Worm (Caenorhabditis elegans): ENCODE results near the gene Y38H6C.25.

The Y38H6C.25 gene

ce11 chrV:20544610-20545009 is 25.6 kb downstream of the Y38H6C.25 start:
- TF ChIP-seq med-1 (GFP tag; optimal IDR thresholded peaks at IDR 0.05; ENCODE audit: insufficient read depth) (no peak), ztf-23 (GFP tag; IDR thresholded peaks at IDR 0.05) (no peak), ztf-29 (GFP tag; IDR thresholded peaks at IDR 0.05) (no peak), cog-1 (tag; optimal IDR thresholded peaks at IDR 0.05) (no peak), flt-1 (GFP tag; IDR thresholded peaks at IDR 0.05) (no peak), ref-1 (GFP tag; conservative IDR thresholded peaks at IDR 0.05) (no peak), T22C8.4 (GFP tag; IDR thresholded peaks at IDR 0.05) (no peak), klf-2 (GFP tag; conservative IDR thresholded peaks at IDR 0.05) (no peak), tab-1 (GFP tag; IDR thresholded peaks at IDR 0.05) (no peak)

DNA sequence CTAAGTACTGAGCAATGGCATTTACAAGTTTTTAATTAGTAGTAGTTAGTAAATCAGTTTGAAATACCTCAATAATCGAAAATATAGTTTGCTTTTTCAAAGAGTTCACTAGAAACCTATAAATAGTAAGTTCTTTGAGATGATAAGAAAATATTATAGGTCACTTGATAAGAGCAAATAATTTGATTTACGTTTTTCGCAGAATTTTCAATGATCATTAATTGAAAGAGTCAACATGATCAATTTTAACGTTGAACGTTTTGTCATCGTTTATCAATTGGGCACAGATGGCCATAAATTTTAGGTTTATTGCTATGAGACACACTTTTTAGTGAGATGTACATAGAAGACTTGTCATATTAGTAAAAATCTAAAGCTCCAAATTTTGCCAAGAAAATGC is 26.7 kb downstream of the Y38H6C.25 start:
- TF ChIP-seq T22C8.4 (GFP tag; IDR thresholded peaks at IDR 0.05), result no peak
- TF ChIP-seq ztf-23 (GFP tag; IDR thresholded peaks at IDR 0.05), result no peak
- TF ChIP-seq klf-2 (GFP tag; conservative IDR thresholded peaks at IDR 0.05), result no peak
- no peak for TF ChIP-seq cog-1 (tag; optimal IDR thresholded peaks at IDR 0.05)
- no peak for TF ChIP-seq ref-1 (GFP tag; conservative IDR thresholded peaks at IDR 0.05)
- no peak for TF ChIP-seq med-1 (GFP tag; optimal IDR thresholded peaks at IDR 0.05; ENCODE audit: insufficient read depth)
- no peak for TF ChIP-seq flt-1 (GFP tag; IDR thresholded peaks at IDR 0.05)
- no peak for TF ChIP-seq ztf-29 (GFP tag; IDR thresholded peaks at IDR 0.05)
- TF ChIP-seq tab-1 (GFP tag; IDR thresholded peaks at IDR 0.05), result no peak

DNA sequence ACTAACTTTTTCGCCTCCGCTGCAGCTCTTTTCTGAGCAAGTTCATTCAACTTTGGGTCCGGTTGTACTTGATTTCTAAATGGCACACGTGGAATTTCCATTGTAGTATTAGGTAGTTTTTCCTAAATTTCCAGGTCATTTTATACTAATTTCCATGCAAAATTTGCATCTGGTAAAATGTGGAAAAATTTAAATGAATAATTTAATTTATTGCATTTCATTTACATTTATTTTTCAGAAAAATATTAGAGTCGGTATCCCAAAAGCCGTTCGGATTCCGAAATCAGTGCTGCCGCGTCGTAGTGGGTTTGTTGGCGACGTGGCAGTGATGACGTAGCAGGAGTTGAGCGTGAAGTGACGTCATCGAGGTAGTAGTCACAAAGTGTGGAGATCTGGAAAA is 28.0 kb downstream of the Y38H6C.25 start, which contains the start of gene Y38H6C.18:
Gene Y38H6C.18, minus strand, starts transcription at position 101 of the 400 bp plus-strand sequence.
- TF ChIP-seq ref-1 (GFP tag; conservative IDR thresholded peaks at IDR 0.05), result no peak
- no peak for TF ChIP-seq ztf-29 (GFP tag; IDR thresholded peaks at IDR 0.05)
- TF ChIP-seq med-1 (GFP tag; optimal IDR thresholded peaks at IDR 0.05; ENCODE audit: insufficient read depth), result no peak
- TF ChIP-seq klf-2 (GFP tag; conservative IDR thresholded peaks at IDR 0.05), result no peak
- TF ChIP-seq T22C8.4 (GFP tag; IDR thresholded peaks at IDR 0.05), result no peak
- no peak for TF ChIP-seq cog-1 (tag; optimal IDR thresholded peaks at IDR 0.05)
- TF ChIP-seq tab-1 (GFP tag; IDR thresholded peaks at IDR 0.05), result no peak
- no peak for TF ChIP-seq flt-1 (GFP tag; IDR thresholded peaks at IDR 0.05)
- TF ChIP-seq ztf-23 (GFP tag; IDR thresholded peaks at IDR 0.05), result no peak

ce11 chrV:20551096-20551495 is 32.1 kb downstream of the Y38H6C.25 start, which contains the start of gene Y38H6C.20:
Gene Y38H6C.20, minus strand, starts transcription at chrV:20551196.
- no peak for TF ChIP-seq ztf-29 (GFP tag; IDR thresholded peaks at IDR 0.05)
- no peak for TF ChIP-seq cog-1 (tag; optimal IDR thresholded peaks at IDR 0.05)
- TF ChIP-seq flt-1 (GFP tag; IDR thresholded peaks at IDR 0.05), result no peak
- no peak for TF ChIP-seq klf-2 (GFP tag; conservative IDR thresholded peaks at IDR 0.05)
- TF ChIP-seq med-1 (GFP tag; optimal IDR thresholded peaks at IDR 0.05; ENCODE audit: insufficient read depth), result no peak
- TF ChIP-seq T22C8.4 (GFP tag; IDR thresholded peaks at IDR 0.05), result no peak
- TF ChIP-seq tab-1 (GFP tag; IDR thresholded peaks at IDR 0.05), result no peak

- TF ChIP-seq ztf-29 (GFP tag; IDR thresholded peaks at IDR 0.05) (no peak), tab-1 (GFP tag; IDR thresholded peaks at IDR 0.05) (no peak), ref-1 (GFP tag; conservative IDR thresholded peaks at IDR 0.05) (no peak), klf-2 (GFP tag; conservative IDR thresholded peaks at IDR 0.05) (no peak), med-1 (GFP tag; optimal IDR thresholded peaks at IDR 0.05; ENCODE audit: insufficient read depth) (no peak), flt-1 (GFP tag; IDR thresholded peaks at IDR 0.05) (no peak), ztf-23 (GFP tag; IDR thresholded peaks at IDR 0.05) (no peak), cog-1 (tag; optimal IDR thresholded peaks at IDR 0.05) (no peak), T22C8.4 (GFP tag; IDR thresholded peaks at IDR 0.05) (no peak)
Measured at ce11 chrV:20552971-20553370, 33.9 kb downstream of the Y38H6C.25 start, which contains the start of gene vmo-1. Gene vmo-1, minus strand, starts transcription at chrV:20553071.

ce11 chrV:20555120-20555519 is 36.1 kb downstream of the Y38H6C.25 start, which contains the start of gene Y38H6C.21:
Gene Y38H6C.21, minus strand, starts transcription at chrV:20555267.
- TF ChIP-seq ref-1 (GFP tag; conservative IDR thresholded peaks at IDR 0.05), result no peak
- TF ChIP-seq cog-1 (tag; optimal IDR thresholded peaks at IDR 0.05), result no peak
- TF ChIP-seq ztf-29 (GFP tag; IDR thresholded peaks at IDR 0.05), result no peak
- TF ChIP-seq med-1 (GFP tag; optimal IDR thresholded peaks at IDR 0.05; ENCODE audit: insufficient read depth), result no peak
- no peak for TF ChIP-seq tab-1 (GFP tag; IDR thresholded peaks at IDR 0.05)
- TF ChIP-seq T22C8.4 (GFP tag; IDR thresholded peaks at IDR 0.05), result no peak
- no peak for TF ChIP-seq klf-2 (GFP tag; conservative IDR thresholded peaks at IDR 0.05)

- no peak for TF ChIP-seq T22C8.4 (GFP tag; IDR thresholded peaks at IDR 0.05)
- no peak for TF ChIP-seq ztf-29 (GFP tag; IDR thresholded peaks at IDR 0.05)
- TF ChIP-seq klf-2 (GFP tag; conservative IDR thresholded peaks at IDR 0.05), result no peak
- TF ChIP-seq ref-1 (GFP tag; conservative IDR thresholded peaks at IDR 0.05), result no peak
- no peak for TF ChIP-seq med-1 (GFP tag; optimal IDR thresholded peaks at IDR 0.05; ENCODE audit: insufficient read depth)
- no peak for TF ChIP-seq tab-1 (GFP tag; IDR thresholded peaks at IDR 0.05)
- no peak for TF ChIP-seq cog-1 (tag; optimal IDR thresholded peaks at IDR 0.05)
- TF ChIP-seq ztf-23 (GFP tag; IDR thresholded peaks at IDR 0.05), result no peak
- no peak for TF ChIP-seq flt-1 (GFP tag; IDR thresholded peaks at IDR 0.05)
Measured at ce11 chrV:20556260-20556659, 37.2 kb downstream of the Y38H6C.25 start, which contains the start of gene Y38H6C.23. Gene Y38H6C.23, minus strand, starts transcription at chrV:20556360.

- TF ChIP-seq klf-2 (GFP tag; conservative IDR thresholded peaks at IDR 0.05) (no peak), T22C8.4 (GFP tag; IDR thresholded peaks at IDR 0.05) (no peak), flt-1 (GFP tag; IDR thresholded peaks at IDR 0.05) (no peak), tab-1 (GFP tag; IDR thresholded peaks at IDR 0.05) (no peak), med-1 (GFP tag; optimal IDR thresholded peaks at IDR 0.05; ENCODE audit: insufficient read depth) (no peak), ztf-23 (GFP tag; IDR thresholded peaks at IDR 0.05) (no peak), cog-1 (tag; optimal IDR thresholded peaks at IDR 0.05) (no peak), ref-1 (GFP tag; conservative IDR thresholded peaks at IDR 0.05) (no peak), ztf-29 (GFP tag; IDR thresholded peaks at IDR 0.05) (no peak)
Measured at ce11 chrV:20558270-20558669, 39.2 kb downstream of the Y38H6C.25 start, which contains the start of gene abf-4. Gene abf-4, minus strand, starts transcription at chrV:20558370.

- TF ChIP-seq T22C8.4 (GFP tag; IDR thresholded peaks at IDR 0.05), result no peak
- no peak for TF ChIP-seq ztf-23 (GFP tag; IDR thresholded peaks at IDR 0.05)
- TF ChIP-seq flt-1 (GFP tag; IDR thresholded peaks at IDR 0.05), result no peak
- TF ChIP-seq ref-1 (GFP tag; conservative IDR thresholded peaks at IDR 0.05), result no peak
- TF ChIP-seq tab-1 (GFP tag; IDR thresholded peaks at IDR 0.05), result no peak
- no peak for TF ChIP-seq klf-2 (GFP tag; conservative IDR thresholded peaks at IDR 0.05)
- no peak for TF ChIP-seq ztf-29 (GFP tag; IDR thresholded peaks at IDR 0.05)
- no peak for TF ChIP-seq med-1 (GFP tag; optimal IDR thresholded peaks at IDR 0.05; ENCODE audit: insufficient read depth)
- no peak for TF ChIP-seq cog-1 (tag; optimal IDR thresholded peaks at IDR 0.05)
Measured at ce11 chrV:20561795-20562194, 42.8 kb downstream of the Y38H6C.25 start, which contains the start of gene F26F2.1. Gene F26F2.1, minus strand, starts transcription at chrV:20561895.
